Fruit fly (Drosophila melanogaster) Kc167 (cell line): Measurements from ENCODE around the gene dy.

Source experiments
- Myc ChIP-seq: fragments of >200 bp; optimal IDR thresholded peaks from 2 replicates; lab custom pipeline; 2017; ENCODE audit warnings: missing external identifiers
- Sin3A ChIP-seq: fragments of >200 bp; optimal IDR thresholded peaks from 2 replicates; lab custom pipeline; 2018; ENCODE audit warnings: missing external identifiers
- insv ChIP-seq: fragments of >200 bp; optimal IDR thresholded peaks from 3 replicates; lab custom pipeline; 2018; ENCODE audit warnings: missing external identifiers
- psq ChIP-seq: fragments of >200 bp; optimal IDR thresholded peaks from 2 replicates; lab custom pipeline; 2017; ENCODE audit warnings: missing external identifiers
- ttk ChIP-seq: sonication (Bioruptor generic); optimal IDR thresholded peaks from 2 replicates; lab custom pipeline; 2017; ENCODE audit warnings: missing external identifiers

DNA sequence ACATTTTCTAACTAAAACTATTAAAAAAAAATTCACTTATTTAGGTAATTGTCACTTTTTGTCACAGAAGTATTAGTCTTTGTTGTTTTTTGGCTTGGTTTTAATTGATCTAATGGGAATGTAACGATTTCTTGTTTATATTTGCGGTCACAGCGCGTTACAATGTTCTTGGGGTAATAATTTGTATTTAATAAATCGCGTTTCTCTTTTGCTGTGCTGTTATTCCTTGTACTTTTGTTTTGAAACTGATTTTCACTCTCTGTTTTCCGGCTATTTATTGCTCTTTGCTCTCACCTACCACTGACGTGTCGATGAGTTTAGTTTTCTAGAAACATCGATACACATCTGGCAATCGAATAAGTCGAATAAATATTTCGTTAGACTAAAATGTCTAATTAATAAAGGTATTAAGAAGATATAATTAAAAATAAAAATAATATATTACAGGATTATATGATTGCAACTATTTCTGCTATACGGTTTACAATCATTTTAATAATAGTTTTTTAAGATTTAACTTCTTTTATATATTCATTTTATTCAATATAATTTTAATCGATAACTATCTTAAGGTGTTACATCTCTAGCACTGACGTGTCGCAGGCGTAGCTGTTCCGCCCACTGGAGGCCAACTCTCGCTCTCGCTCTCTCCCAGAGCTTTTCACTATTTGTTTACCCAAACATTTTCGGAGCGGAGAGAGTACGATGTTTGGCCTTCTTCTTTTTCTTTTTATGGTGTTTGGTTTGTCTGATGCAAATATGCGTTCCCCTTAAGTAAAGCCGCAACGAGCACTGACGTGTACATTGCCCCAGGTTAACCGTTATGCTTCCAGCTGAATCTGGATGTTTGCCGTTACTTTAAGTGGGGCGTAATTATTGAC lies 28.5 kb upstream of the dy start, which contains the start of gene Hsc70-3:
- TF ChIP-seq ttk (lab: Kevin White, UChicago) (no peak), Sin3A (no peak), insv (no peak), psq (lab: Kevin White, UChicago) (peak; percentile 95), Myc (lab: Kevin White, UChicago) (no peak)
